Fruit fly (Drosophila melanogaster) whole organism, embryonic: ENCODE results near the gene CG32544.

Source experiments
- Adf1 ChIP-seq: fragments of 200-800 bp; sonication (Bioruptor generic); IDR thresholded peaks from 2 replicates; pipeline ENCODE4 v1.3.6; 2022; ENCODE audit warnings: missing biosample characterization, missing genetic modification characterization
- BEAF-32 ChIP-seq: fragments of 200-800 bp; sonication (Bioruptor generic); optimal IDR thresholded peaks from 3 replicates; lab custom pipeline; 2017; ENCODE audit warnings: missing biosample characterization, missing genetic modification characterization, mild to moderate bottlenecking, moderate library complexity, missing genetic modification reagents
- Bdp1 ChIP-seq: fragments of 200-800 bp; sonication (Bioruptor generic); optimal IDR thresholded peaks from 3 replicates; lab custom pipeline; 2016; ENCODE audit warnings: missing biosample characterization, missing genetic modification characterization
- CG12155 ChIP-seq: fragments of 200-800 bp; sonication (Bioruptor generic); optimal IDR thresholded peaks from 3 replicates; lab custom pipeline; 2016; ENCODE audit warnings: missing biosample characterization, missing genetic modification characterization
- CG13287 ChIP-seq: fragments of 200-800 bp; sonication (Bioruptor generic); IDR thresholded peaks from 2 replicates; pipeline ENCODE4 v1.3.6; 2022; ENCODE audit warnings: missing biosample characterization, missing genetic modification characterization; ENCODE audit not compliant: partially characterized antibody
- CG16813 ChIP-seq: fragments of 200-800 bp; sonication (Bioruptor generic); IDR thresholded peaks from 3 replicates; pipeline ENCODE4 v1.3.6; 2022; ENCODE audit warnings: missing biosample characterization, missing genetic modification characterization; ENCODE audit not compliant: partially characterized antibody
- CG17186 ChIP-seq: fragments of 200-800 bp; sonication (Bioruptor generic); optimal IDR thresholded peaks from 3 replicates; lab custom pipeline; 2017; ENCODE audit warnings: missing biosample characterization, missing genetic modification reagents, missing genetic modification characterization
- CG17361 ChIP-seq: fragments of 200-800 bp; sonication (Bioruptor generic); IDR thresholded peaks from 3 replicates; pipeline ENCODE4 v1.3.6; 2022; ENCODE audit warnings: missing biosample characterization, missing genetic modification characterization
- CG17385 ChIP-seq: fragments of 200-800 bp; sonication (Bioruptor generic); optimal IDR thresholded peaks from 3 replicates; lab custom pipeline; 2018; ENCODE audit warnings: missing biosample characterization, mild to moderate bottlenecking, missing genetic modification characterization
- CG18262 ChIP-seq: fragments of 200-800 bp; optimal IDR thresholded peaks from 3 replicates; lab custom pipeline; 2019; ENCODE audit warnings: missing biosample characterization, mild to moderate bottlenecking, missing genetic modification characterization, moderate library complexity
- CG18599 ChIP-seq: fragments of 200-800 bp; sonication (Bioruptor generic); optimal IDR thresholded peaks from 3 replicates; lab custom pipeline; 2017; ENCODE audit warnings: missing biosample characterization, missing genetic modification characterization, mild to moderate bottlenecking, moderate library complexity, missing genetic modification reagents
- CG2120 ChIP-seq: fragments of 200-800 bp; sonication (Bioruptor generic); optimal IDR thresholded peaks from 3 replicates; lab custom pipeline; 2016; ENCODE audit warnings: missing biosample characterization, missing genetic modification characterization
- CG3995 ChIP-seq: fragments of 200-800 bp; sonication (Bioruptor generic); optimal IDR thresholded peaks from 3 replicates; lab custom pipeline; 2016; ENCODE audit warnings: missing biosample characterization, missing genetic modification characterization
- CG6791 ChIP-seq: fragments of 200-800 bp; sonication (Bioruptor generic); IDR thresholded peaks from 3 replicates; pipeline ENCODE4 v1.3.6; 2022; ENCODE audit warnings: missing biosample characterization, missing genetic modification characterization; ENCODE audit not compliant: partially characterized antibody
- Deaf1 ChIP-seq: fragments of 200-800 bp; optimal IDR thresholded peaks from 3 replicates; lab custom pipeline; 2019; ENCODE audit warnings: missing biosample characterization, mild to moderate bottlenecking, missing genetic modification characterization, moderate library complexity
- Dfd ChIP-seq, 2 experiments: fragments of >200 bp; optimal IDR thresholded peaks; 2 replicates each; lab custom pipeline; 2017; ENCODE audit warnings: missing biosample characterization in 2 of 2, missing genetic modification characterization in 2 of 2
- Dll ChIP-seq: fragments of 200-800 bp; sonication (Bioruptor generic); IDR thresholded peaks from 4 replicates; pipeline ENCODE4 v1.3.6; 2022; ENCODE audit warnings: missing biosample characterization, missing genetic modification characterization; ENCODE audit not compliant: partially characterized antibody
- E2f2 ChIP-seq: fragments of 200-800 bp; sonication (Bioruptor generic); IDR thresholded peaks from 2 replicates; pipeline ENCODE4 v1.3.6; 2022; ENCODE audit warnings: missing biosample characterization, missing genetic modification characterization
- Ets65A ChIP-seq: fragments of 200-800 bp; sonication (Bioruptor generic); peaks from one replicate; lab custom pipeline; 2016; ENCODE audit warnings: missing biosample characterization, missing genetic modification characterization
- Fer1 ChIP-seq: fragments of 200-800 bp; sonication (Bioruptor generic); optimal IDR thresholded peaks from 2 replicates; lab custom pipeline; 2017; ENCODE audit warnings: missing biosample characterization, mild to moderate bottlenecking, missing genetic modification characterization
- HHEX ChIP-seq: fragments of 200-800 bp; sonication (Bioruptor generic); optimal IDR thresholded peaks from 3 replicates; lab custom pipeline; 2017; ENCODE audit warnings: missing biosample characterization, mild to moderate bottlenecking, missing genetic modification characterization, missing genetic modification reagents
- Hmr ChIP-seq: fragments of 200-800 bp; sonication (Bioruptor generic); optimal IDR thresholded peaks from 3 replicates; lab custom pipeline; 2017; ENCODE audit warnings: mild to moderate bottlenecking, missing biosample characterization, missing genetic modification reagents, missing genetic modification characterization
- Med ChIP-seq: fragments of 200-800 bp; sonication (Bioruptor generic); peaks from one replicate; lab custom pipeline; 2016; ENCODE audit warnings: missing biosample characterization, missing genetic modification characterization, mild to moderate bottlenecking, inconsistent platforms, moderate library complexity
- Scr ChIP-seq: fragments of 200-800 bp; sonication (Bioruptor generic); IDR thresholded peaks from 2 replicates; pipeline ENCODE4 v1.3.6; 2022; ENCODE audit warnings: missing biosample characterization, missing genetic modification characterization; ENCODE audit not compliant: partially characterized antibody
- Trl ChIP-seq, 3 experiments: fragments of >200 bp in 2 of 3; fragments of 200-800 bp in 1 of 3; sonication (Bioruptor generic) in 1 of 3; optimal IDR thresholded peaks; 2 replicates in 1 of 3; 3 replicates in 2 of 3; lab custom pipeline; 2016 to 2017; ENCODE audit warnings: missing biosample characterization in 1 of 3, missing genetic modification characterization in 1 of 3
- abd-A ChIP-seq: fragments of 200-800 bp; sonication (Bioruptor generic); optimal IDR thresholded peaks from 3 replicates; lab custom pipeline; 2019; ENCODE audit warnings: missing biosample characterization, mild to moderate bottlenecking, missing genetic modification characterization, moderate library complexity
- amos ChIP-seq: fragments of 200-800 bp; sonication (Bioruptor generic); IDR thresholded peaks from 2 replicates; pipeline ENCODE4 v1.3.6; 2022; ENCODE audit warnings: missing biosample characterization, missing genetic modification characterization; ENCODE audit not compliant: partially characterized antibody
- cas ChIP-seq: fragments of 200-800 bp; sonication (Bioruptor generic); IDR thresholded peaks from 2 replicates; pipeline ENCODE4 v1.3.6; 2022; ENCODE audit warnings: missing biosample characterization, missing genetic modification characterization
- da ChIP-seq: fragments of 200-800 bp; sonication (Bioruptor generic); optimal IDR thresholded peaks from 2 replicates; lab custom pipeline; 2016; ENCODE audit warnings: missing biosample characterization, missing genetic modification characterization
- dimm ChIP-seq: fragments of 200-800 bp; sonication (Bioruptor generic); IDR thresholded peaks from 2 replicates; pipeline ENCODE4 v1.3.6; 2022; ENCODE audit warnings: missing biosample characterization, missing genetic modification characterization
- emc ChIP-seq: fragments of 200-800 bp; sonication (Bioruptor generic); optimal IDR thresholded peaks from 2 replicates; lab custom pipeline; 2016; ENCODE audit warnings: missing biosample characterization, missing genetic modification characterization
- ewg ChIP-seq: fragments of 200-800 bp; sonication (Bioruptor generic); optimal IDR thresholded peaks from 3 replicates; lab custom pipeline; 2017; ENCODE audit warnings: mild to moderate bottlenecking, missing biosample characterization, missing genetic modification reagents, missing genetic modification characterization
- fd3F ChIP-seq: fragments of 200-800 bp; sonication (Bioruptor generic); optimal IDR thresholded peaks from 2 replicates; lab custom pipeline; 2018; ENCODE audit warnings: missing biosample characterization, mild to moderate bottlenecking, missing genetic modification characterization, moderate library complexity
- h ChIP-seq: fragments of >200 bp; optimal IDR thresholded peaks from 2 replicates; lab custom pipeline; 2017
- hbn ChIP-seq: fragments of 200-800 bp; sonication (Bioruptor generic); IDR thresholded peaks from 2 replicates; pipeline ENCODE4 v1.3.6; 2022; ENCODE audit warnings: missing biosample characterization, missing genetic modification characterization; ENCODE audit not compliant: partially characterized antibody
- lbe ChIP-seq: fragments of 200-800 bp; sonication (Bioruptor generic); optimal IDR thresholded peaks from 2 replicates; lab custom pipeline; 2016; ENCODE audit warnings: missing biosample characterization, mild to moderate bottlenecking, missing genetic modification characterization
- mirr ChIP-seq: fragments of 200-800 bp; sonication (Bioruptor generic); optimal IDR thresholded peaks from 3 replicates; lab custom pipeline; 2018; ENCODE audit warnings: missing biosample characterization, mild to moderate bottlenecking, missing genetic modification characterization
- nau ChIP-seq: fragments of 200-800 bp; sonication (Bioruptor generic); optimal IDR thresholded peaks from 3 replicates; lab custom pipeline; 2017; ENCODE audit warnings: missing biosample characterization, mild to moderate bottlenecking, missing genetic modification characterization, missing genetic modification reagents
- onecut ChIP-seq: fragments of 200-800 bp; sonication (Bioruptor generic); IDR thresholded peaks from 2 replicates; pipeline ENCODE4 v1.3.6; 2022; ENCODE audit warnings: missing biosample characterization, missing genetic modification characterization
- pfk ChIP-seq: fragments of 200-800 bp; sonication (Bioruptor generic); optimal IDR thresholded peaks from 2 replicates; lab custom pipeline; 2018; ENCODE audit warnings: missing biosample characterization, mild to moderate bottlenecking, missing genetic modification characterization, moderate library complexity
- pzg ChIP-seq: fragments of 200-800 bp; sonication (Bioruptor generic); optimal IDR thresholded peaks from 3 replicates; lab custom pipeline; 2018; ENCODE audit warnings: missing biosample characterization, mild to moderate bottlenecking, missing genetic modification characterization, moderate library complexity
- run ChIP-seq: fragments of 200-800 bp; sonication (Bioruptor generic); optimal IDR thresholded peaks from 3 replicates; lab custom pipeline; 2018; ENCODE audit warnings: missing biosample characterization, mild to moderate bottlenecking, missing genetic modification characterization
- sima ChIP-seq: fragments of 200-800 bp; sonication (Bioruptor generic); optimal IDR thresholded peaks from 2 replicates; lab custom pipeline; 2016; ENCODE audit warnings: missing biosample characterization, missing genetic modification characterization
- trem ChIP-seq: fragments of 200-800 bp; optimal IDR thresholded peaks from 3 replicates; lab custom pipeline; 2019; ENCODE audit warnings: missing biosample characterization, mild to moderate bottlenecking, missing genetic modification characterization, moderate library complexity
- unc-4 ChIP-seq: fragments of 200-800 bp; sonication (Bioruptor generic); IDR thresholded peaks from 2 replicates; pipeline ENCODE4 v1.3.6; 2022; ENCODE audit warnings: missing biosample characterization, missing genetic modification characterization; ENCODE audit not compliant: partially characterized antibody

Gene CG32544

dm6 chrX:18812111-18812510 is 48.0 kb upstream of the CG32544 start (continued):
- TF ChIP-seq trem (tag; lab: Kevin White, UChicago): no peak
- no peak for TF ChIP-seq Bdp1

- no peak for TF ChIP-seq CG18262 (tag; lab: Kevin White, UChicago)
- no peak for TF ChIP-seq dimm (GFP tag; lab: Robert Waterston, UW)
- TF ChIP-seq pzg: peak; percentile 13
- TF ChIP-seq CG13287: peak; percentile 23; the same call in 1 of the 2 replicates
- TF ChIP-seq nau (GFP tag; lab: Kevin White, UChicago): no peak
- TF ChIP-seq Med (GFP tag; lab: Kevin White, UChicago): peak; percentile 59
- TF ChIP-seq da (GFP tag; lab: Kevin White, UChicago): no peak
- TF ChIP-seq Trl (optimal IDR thresholded peaks at IDR 0.05; lab: Kevin White, UChicago): peak; percentile 53 to 57
- TF ChIP-seq Trl (GFP tag; optimal IDR thresholded peaks at IDR 0.05; lab: Kevin White, UChicago): no peak
- peak; percentile 39; the same call in 1 of the 3 replicates for TF ChIP-seq CG6791 (GFP tag; lab: Robert Waterston, UW)
- peak; percentile 65 for TF ChIP-seq CG12155 (GFP tag; lab: Kevin White, UChicago)
- no peak for TF ChIP-seq Dfd (GFP tag; optimal IDR thresholded peaks at IDR 0.05; lab: Kevin White, UChicago)
- peak; percentile 32; the same call in 1 of the 4 replicates for TF ChIP-seq Dll (GFP tag; lab: Robert Waterston, UW)
- peak; percentile 68 for TF ChIP-seq ewg (GFP tag; lab: Kevin White, UChicago)
- peak; percentile 40 for TF ChIP-seq Fer1 (GFP tag; lab: Kevin White, UChicago)
- TF ChIP-seq BEAF-32 (GFP tag; lab: Kevin White, UChicago): peak; percentile 29
- no peak for TF ChIP-seq sima (GFP tag; lab: Kevin White, UChicago)
- no peak for TF ChIP-seq CG2120 (GFP tag; lab: Kevin White, UChicago)
- peak; percentile 3 for TF ChIP-seq Ets65A (GFP tag; lab: Kevin White, UChicago)
- no peak for TF ChIP-seq cas (GFP tag; lab: Robert Waterston, UW)
- TF ChIP-seq lbe (GFP tag; lab: Kevin White, UChicago): no peak
- peak; percentile 29; the same call in 1 of the 2 replicates for TF ChIP-seq hbn (GFP tag; lab: Robert Waterston, UW)
- TF ChIP-seq amos: peak; percentile 28; the same call in 1 of the 2 replicates
- TF ChIP-seq CG3995: no peak
- TF ChIP-seq pfk (GFP tag; lab: Kevin White, UChicago): no peak
- peak; percentile 44; the same call in 1 of the 2 replicates for TF ChIP-seq onecut
- TF ChIP-seq Hmr (GFP tag; lab: Kevin White, UChicago): peak; percentile 1
- TF ChIP-seq E2f2 (GFP tag; lab: Robert Waterston, UW): 0 out of 2 replicates have a peak, but pooled peaks have one; percentile 6
- no peak for TF ChIP-seq CG17361 (GFP tag; lab: Robert Waterston, UW)
- TF ChIP-seq Scr (GFP tag; lab: Robert Waterston, UW): 0 out of 2 replicates have a peak, but pooled peaks have one; percentile 31
- peak; percentile 8 for TF ChIP-seq CG18599 (GFP tag; lab: Kevin White, UChicago)
- no peak for TF ChIP-seq CG17186 (GFP tag; lab: Kevin White, UChicago)
- peak; percentile 40; the same call in 1 of the 2 replicates for TF ChIP-seq Adf1 (GFP tag; lab: Robert Waterston, UW)
- TF ChIP-seq fd3F: no peak
- TF ChIP-seq CG17385: peak; percentile 6
- no peak for TF ChIP-seq run (tag; lab: Kevin White, UChicago)
- no peak for TF ChIP-seq mirr (GFP tag; lab: Kevin White, UChicago)
- TF ChIP-seq CG16813 (GFP tag; lab: Robert Waterston, UW): no peak; the same call in 2 of the 3 replicates
- no peak for TF ChIP-seq HHEX
- peak; percentile 7 for TF ChIP-seq abd-A
- TF ChIP-seq emc (GFP tag; lab: Kevin White, UChicago): no peak
- TF ChIP-seq Deaf1 (tag; lab: Kevin White, UChicago): peak; percentile 95
- TF ChIP-seq unc-4: peak; percentile 47
- TF ChIP-seq h (lab: Kevin White, UChicago): no peak
- TF ChIP-seq, all 482 proteins: peak for 23
Measured at dm6 chrX:18813049-18813448, 47.0 kb upstream of the CG32544 start, which contains the start of gene CG42450. TSS of gene CG42450 (plus strand) at chrX:18813297.
